Worm (Caenorhabditis elegans): Measurements from ENCODE around the gene T04C9.3.

T04C9.3 gene

DNA sequence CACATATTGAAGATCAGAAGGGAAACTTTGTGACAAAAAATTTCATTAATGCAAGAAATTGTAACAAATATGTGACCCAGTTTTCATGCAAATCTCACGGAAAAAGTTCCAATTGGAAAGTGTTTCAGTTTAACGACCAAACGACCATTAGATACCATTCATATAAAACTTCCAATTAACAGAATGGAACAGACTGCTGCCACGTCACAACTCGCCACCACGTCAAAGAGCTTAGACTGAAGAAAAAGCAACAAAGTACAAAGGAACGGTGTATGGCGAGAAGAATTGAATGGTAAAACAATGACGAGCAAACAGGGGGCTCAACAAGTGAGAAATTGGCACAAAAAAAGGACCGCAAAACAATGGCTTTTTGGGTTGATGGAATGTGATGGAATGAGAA, at the start of gene T04C9.3:
T04C9.3 (plus strand) TSS at position 301 of the 400 bp plus-strand sequence.
- TF ChIP-seq T22C8.4 (GFP tag; IDR thresholded peaks at IDR 0.05) (no peak), cog-1 (tag; optimal IDR thresholded peaks at IDR 0.05) (no peak), ref-1 (GFP tag; conservative IDR thresholded peaks at IDR 0.05) (no peak), tab-1 (GFP tag; IDR thresholded peaks at IDR 0.05) (no peak), klf-2 (GFP tag; conservative IDR thresholded peaks at IDR 0.05) (no peak), ztf-23 (GFP tag; IDR thresholded peaks at IDR 0.05) (no peak), med-1 (GFP tag; optimal IDR thresholded peaks at IDR 0.05; ENCODE audit: insufficient read depth) (no peak), flt-1 (GFP tag; IDR thresholded peaks at IDR 0.05) (no peak), ztf-29 (GFP tag; IDR thresholded peaks at IDR 0.05) (no peak)

- TF ChIP-seq cog-1 (tag; optimal IDR thresholded peaks at IDR 0.05): no peak
- TF ChIP-seq ztf-23 (GFP tag; IDR thresholded peaks at IDR 0.05): no peak
- TF ChIP-seq ref-1 (GFP tag; conservative IDR thresholded peaks at IDR 0.05): no peak
- TF ChIP-seq flt-1 (GFP tag; IDR thresholded peaks at IDR 0.05): no peak
- TF ChIP-seq ztf-29 (GFP tag; IDR thresholded peaks at IDR 0.05): no peak
Observed at ce11 chrIII:5936992-5937391, 48.4 kb upstream of the T04C9.3 start, which contains the start of gene EGAP1.1. EGAP1.1 (minus strand) TSS chrIII:5937220.

- TF ChIP-seq ztf-23 (GFP tag; IDR thresholded peaks at IDR 0.05) (peak; percentile 11; the same call in 1 of the 2 replicates), T22C8.4 (GFP tag; IDR thresholded peaks at IDR 0.05) (no peak)
Observed at ce11 chrIII:5938013-5938412, 47.4 kb upstream of the T04C9.3 start.

DNA sequence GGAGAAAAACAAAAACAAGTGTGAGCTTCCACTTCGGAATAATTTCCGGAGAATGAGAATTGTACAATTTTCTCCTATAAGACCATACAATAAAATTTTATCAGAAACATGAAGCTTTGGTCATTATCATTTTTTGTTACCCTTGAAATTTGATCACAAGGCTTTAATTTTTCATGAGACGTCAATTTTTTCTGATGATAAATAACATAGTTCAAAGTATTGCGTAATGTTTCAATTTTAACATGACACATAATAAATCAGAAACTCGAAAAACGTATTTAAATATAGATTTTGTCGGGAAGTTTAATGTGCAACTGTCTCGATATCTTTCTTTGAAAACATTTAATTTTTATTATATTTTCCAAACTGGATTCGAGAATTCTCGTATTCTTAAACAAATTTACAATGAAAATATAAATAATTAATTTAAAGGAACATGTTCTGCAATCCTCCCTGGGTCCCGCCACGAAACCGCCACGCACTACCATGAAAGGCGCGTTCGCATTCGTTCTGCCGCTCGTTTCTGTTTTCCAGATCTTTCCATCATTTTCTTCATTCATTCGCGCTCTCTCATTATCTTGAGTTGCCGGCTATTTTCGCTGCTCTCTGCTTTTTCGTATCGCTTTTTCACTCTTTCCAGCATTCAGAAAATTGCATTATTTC, 46.5 kb upstream of the T04C9.3 start:
- TF ChIP-seq tab-1 (GFP tag; IDR thresholded peaks at IDR 0.05) (no peak), med-1 (GFP tag; optimal IDR thresholded peaks at IDR 0.05; ENCODE audit: insufficient read depth) (no peak)

DNA sequence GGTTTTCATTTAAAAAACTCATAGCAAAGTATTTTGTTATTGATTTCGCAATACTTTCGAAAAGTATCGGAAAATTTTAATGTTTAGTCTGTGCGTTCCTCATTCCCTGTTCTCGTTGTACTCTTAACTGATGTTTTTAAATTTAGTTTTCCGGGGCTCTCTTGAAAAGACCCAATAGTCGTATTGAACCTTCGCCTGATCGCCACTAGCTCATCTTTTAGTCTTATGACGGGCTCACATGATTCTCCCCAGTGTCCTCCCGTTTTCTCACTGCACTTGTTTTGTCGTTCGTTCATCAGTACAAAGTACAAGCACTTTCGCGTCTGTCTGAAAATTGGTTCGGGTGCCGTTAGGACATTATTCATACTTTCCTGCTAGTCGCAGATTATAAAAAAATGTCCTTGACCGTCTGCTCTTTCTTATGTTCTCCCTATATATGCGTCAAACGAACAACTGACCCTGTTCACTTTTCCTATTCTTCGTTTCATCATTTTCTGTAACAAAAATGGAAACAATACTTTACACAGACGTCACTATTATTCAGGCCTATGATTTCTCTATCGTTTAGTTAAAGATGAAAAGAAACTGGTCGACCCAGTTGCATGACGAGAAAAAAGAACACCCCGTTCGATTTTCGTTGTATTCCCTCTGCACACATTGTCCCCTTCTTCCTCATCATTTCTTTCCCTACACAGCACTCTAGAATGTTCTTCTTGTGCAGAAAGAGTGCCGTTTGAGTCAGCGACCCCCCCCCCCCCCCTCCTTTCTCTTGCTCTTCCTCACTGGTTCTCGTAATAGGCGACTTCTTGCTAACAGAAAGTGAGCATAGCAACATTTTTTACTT, 45.8 kb upstream of the T04C9.3 start, which contains the start of gene ubq-1:
ubq-1 (plus strand) TSS at position 802 of the 844 bp plus-strand sequence.
- TF ChIP-seq flt-1 (GFP tag; IDR thresholded peaks at IDR 0.05): peak; percentile 43; the same call in 1 of the 2 replicates
- no peak for TF ChIP-seq cog-1 (tag; optimal IDR thresholded peaks at IDR 0.05)
- TF ChIP-seq tab-1 (GFP tag; IDR thresholded peaks at IDR 0.05): 0 out of 2 replicates have a peak, but pooled peaks have one; percentile 61
- no peak for TF ChIP-seq ref-1 (GFP tag; conservative IDR thresholded peaks at IDR 0.05)
- no peak for TF ChIP-seq klf-2 (GFP tag; conservative IDR thresholded peaks at IDR 0.05)
- TF ChIP-seq ztf-29 (GFP tag; IDR thresholded peaks at IDR 0.05): no peak; the same call in 1 of the 2 replicates
- TF ChIP-seq T22C8.4 (GFP tag; IDR thresholded peaks at IDR 0.05): no peak
- no peak for TF ChIP-seq ztf-23 (GFP tag; IDR thresholded peaks at IDR 0.05)
- TF ChIP-seq med-1 (GFP tag; optimal IDR thresholded peaks at IDR 0.05; ENCODE audit: insufficient read depth): no peak

DNA sequence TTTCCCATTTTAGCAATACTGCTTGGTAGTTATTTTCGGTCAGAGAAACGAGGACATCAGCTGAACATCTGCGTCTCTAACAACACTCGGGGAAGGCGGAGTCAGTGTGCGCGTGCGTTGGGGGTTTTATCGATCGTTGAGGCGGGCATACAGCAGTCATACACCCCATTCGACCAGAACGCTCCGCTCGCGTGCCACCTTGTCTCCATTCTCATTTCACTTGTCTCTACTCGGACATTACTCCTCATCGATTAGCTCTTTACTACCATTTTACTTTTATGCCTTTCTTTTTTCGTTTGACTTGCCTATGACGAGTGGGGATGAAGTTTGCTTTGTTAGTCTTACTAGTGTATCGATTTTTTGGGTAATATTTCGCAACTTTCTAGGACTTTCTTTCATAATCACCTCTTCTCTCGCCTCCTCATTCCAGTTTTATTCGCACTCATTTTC, 44.9 kb upstream of the T04C9.3 start:
- peak; percentile 92 for TF ChIP-seq T22C8.4 (GFP tag; IDR thresholded peaks at IDR 0.05)
- peak; percentile 68; the same call in 1 of the 2 replicates for TF ChIP-seq flt-1 (GFP tag; IDR thresholded peaks at IDR 0.05)
- 0 out of 2 replicates have a peak, but pooled peaks have one; percentile 19 for TF ChIP-seq ztf-23 (GFP tag; IDR thresholded peaks at IDR 0.05)
- TF ChIP-seq cog-1 (tag; optimal IDR thresholded peaks at IDR 0.05): no peak

DNA sequence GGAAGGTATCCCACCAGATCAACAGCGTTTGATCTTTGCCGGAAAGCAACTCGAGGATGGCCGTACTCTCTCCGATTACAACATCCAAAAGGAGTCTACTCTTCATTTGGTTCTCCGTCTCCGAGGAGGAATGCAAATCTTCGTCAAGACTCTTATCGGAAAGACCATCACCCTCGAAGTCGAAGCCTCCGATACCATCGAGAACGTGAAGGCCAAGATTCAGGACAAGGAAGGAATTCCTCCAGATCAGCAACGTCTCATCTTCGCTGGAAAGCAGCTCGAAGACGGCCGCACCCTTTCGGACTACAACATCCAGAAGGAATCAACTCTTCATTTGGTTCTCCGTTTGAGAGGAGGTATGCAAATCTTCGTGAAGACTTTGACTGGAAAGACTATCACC, 43.3 kb upstream of the T04C9.3 start:
- no peak for TF ChIP-seq tab-1 (GFP tag; IDR thresholded peaks at IDR 0.05)
- no peak for TF ChIP-seq T22C8.4 (GFP tag; IDR thresholded peaks at IDR 0.05)
- TF ChIP-seq flt-1 (GFP tag; IDR thresholded peaks at IDR 0.05): no peak
- no peak for TF ChIP-seq klf-2 (GFP tag; conservative IDR thresholded peaks at IDR 0.05)
- no peak for TF ChIP-seq ztf-29 (GFP tag; IDR thresholded peaks at IDR 0.05)
- TF ChIP-seq ztf-23 (GFP tag; IDR thresholded peaks at IDR 0.05): no peak
- TF ChIP-seq med-1 (GFP tag; optimal IDR thresholded peaks at IDR 0.05; ENCODE audit: insufficient read depth): no peak
- TF ChIP-seq ref-1 (GFP tag; conservative IDR thresholded peaks at IDR 0.05): no peak
- no peak for TF ChIP-seq cog-1 (tag; optimal IDR thresholded peaks at IDR 0.05)

- TF ChIP-seq ztf-23 (GFP tag; IDR thresholded peaks at IDR 0.05): no peak
- 0 out of 2 replicates have a peak, but pooled peaks have one; percentile 7 for TF ChIP-seq T22C8.4 (GFP tag; IDR thresholded peaks at IDR 0.05)
- TF ChIP-seq tab-1 (GFP tag; IDR thresholded peaks at IDR 0.05): 0 out of 2 replicates have a peak, but pooled peaks have one; percentile 20
Observed at ce11 chrIII:5943368-5944180, 41.9 kb upstream of the T04C9.3 start.

ce11 chrIII:5945865-5946264, 39.6 kb upstream of the T04C9.3 start, which contains the start of gene F25B5.5:
F25B5.5 (minus strand) TSS chrIII:5946124.
- TF ChIP-seq med-1 (GFP tag; optimal IDR thresholded peaks at IDR 0.05; ENCODE audit: insufficient read depth): no peak
- no peak for TF ChIP-seq cog-1 (tag; optimal IDR thresholded peaks at IDR 0.05)
- TF ChIP-seq ztf-29 (GFP tag; IDR thresholded peaks at IDR 0.05): no peak
- TF ChIP-seq tab-1 (GFP tag; IDR thresholded peaks at IDR 0.05): no peak
- no peak for TF ChIP-seq klf-2 (GFP tag; conservative IDR thresholded peaks at IDR 0.05)
- TF ChIP-seq T22C8.4 (GFP tag; IDR thresholded peaks at IDR 0.05): no peak
- no peak for TF ChIP-seq ztf-23 (GFP tag; IDR thresholded peaks at IDR 0.05)
- no peak for TF ChIP-seq flt-1 (GFP tag; IDR thresholded peaks at IDR 0.05)
- TF ChIP-seq ref-1 (GFP tag; conservative IDR thresholded peaks at IDR 0.05): no peak
